Worm (Caenorhabditis elegans) whole organism, L3 larva: ENCODE results near the gene Y46G5A.15.

Experiments
- R02D3.7 ChIP-seq: fragments of 150-350 bp; optimal IDR thresholded peaks from 2 replicates; lab custom pipeline; 2014; ENCODE audit warnings: missing biosample characterization, missing genetic modification characterization
- ZK546.5 ChIP-seq: sonication (generic microtip); optimal IDR thresholded peaks from 2 replicates; lab custom pipeline; 2017; ENCODE audit warnings: missing biosample characterization, missing genetic modification characterization
- ama-1 ChIP-seq: fragments of 150-350 bp; optimal IDR thresholded peaks from 2 replicates; lab custom pipeline; 2018
- ceh-16 ChIP-seq: sonication (generic microtip); optimal IDR thresholded peaks from 2 replicates; lab custom pipeline; 2017; ENCODE audit warnings: missing biosample characterization, missing genetic modification characterization
- ceh-28 ChIP-seq: fragments of 150-350 bp; optimal IDR thresholded peaks from 2 replicates; lab custom pipeline; 2014; ENCODE audit warnings: missing biosample characterization, missing genetic modification reagents, missing genetic modification characterization
- ceh-82 ChIP-seq: fragments of 150-350 bp; optimal IDR thresholded peaks from 2 replicates; lab custom pipeline; 2014; ENCODE audit warnings: missing biosample characterization, missing genetic modification characterization
- ceh-9 ChIP-seq: sonication (generic microtip); optimal IDR thresholded peaks from 2 replicates; lab custom pipeline; 2018; ENCODE audit warnings: missing biosample characterization, missing genetic modification characterization
- daf-12 ChIP-seq: fragments of 150-350 bp; optimal IDR thresholded peaks from 2 replicates; lab custom pipeline; 2014; ENCODE audit warnings: missing biosample characterization, missing genetic modification reagents, missing genetic modification characterization
- egl-27 ChIP-seq: sonication (generic microtip); optimal IDR thresholded peaks from 4 replicates; lab custom pipeline; 2017; ENCODE audit warnings: missing biosample characterization, missing genetic modification reagents, missing genetic modification characterization
- elt-1 ChIP-seq: fragments of 150-350 bp; optimal IDR thresholded peaks from 2 replicates; lab custom pipeline; 2014; ENCODE audit warnings: missing biosample characterization, missing genetic modification characterization
- elt-2 ChIP-seq: sonication (generic microtip); optimal IDR thresholded peaks from 2 replicates; lab custom pipeline; 2016; ENCODE audit warnings: missing genetic modification reagents, mild to moderate bottlenecking, missing genetic modification characterization, missing compliant biosample characterization
- elt-3 ChIP-seq, 3 experiments: fragments of 150-350 bp in 1 of 3; sonication (generic microtip) in 2 of 3; optimal IDR thresholded peaks; 2 replicates in 2 of 3; 4 replicates in 1 of 3; lab custom pipeline; 2014 to 2017; ENCODE audit warnings: missing biosample characterization in 3 of 3, missing genetic modification characterization in 3 of 3
- eor-1 ChIP-seq, 2 experiments: fragments of 150-350 bp; optimal IDR thresholded peaks; 2 replicates each; lab custom pipeline; 2014 to 2018; ENCODE audit warnings: missing biosample characterization in 2 of 2, missing genetic modification characterization in 2 of 2
- fkh-10 ChIP-seq: sonication (generic microtip); optimal IDR thresholded peaks from 2 replicates; lab custom pipeline; 2017; ENCODE audit warnings: missing biosample characterization, missing genetic modification reagents, missing genetic modification characterization
- fos-1 ChIP-seq: fragments of 150-350 bp; optimal IDR thresholded peaks from 2 replicates; lab custom pipeline; 2014; ENCODE audit warnings: missing biosample characterization, missing genetic modification characterization
- hmg-11 ChIP-seq: sonication (generic microtip); optimal IDR thresholded peaks from 2 replicates; lab custom pipeline; 2016; ENCODE audit warnings: missing genetic modification characterization, missing compliant biosample characterization
- jun-1 ChIP-seq: fragments of 150-350 bp; optimal IDR thresholded peaks from 2 replicates; lab custom pipeline; 2014; ENCODE audit warnings: missing biosample characterization, missing genetic modification reagents, missing genetic modification characterization
- lin-15B ChIP-seq: fragments of 150-350 bp; optimal IDR thresholded peaks from 2 replicates; lab custom pipeline; 2014; ENCODE audit warnings: missing biosample characterization, missing genetic modification characterization
- lin-39 ChIP-seq: fragments of 150-350 bp; optimal IDR thresholded peaks from 2 replicates; lab custom pipeline; 2018; ENCODE audit warnings: missing biosample characterization, missing genetic modification reagents, missing genetic modification characterization
- lsy-12 ChIP-seq: sonication (generic microtip); optimal IDR thresholded peaks from 2 replicates; lab custom pipeline; 2016; ENCODE audit warnings: mild to moderate bottlenecking, missing genetic modification characterization, missing compliant biosample characterization
- mdl-1 ChIP-seq: fragments of 150-350 bp; optimal IDR thresholded peaks from 2 replicates; lab custom pipeline; 2014; ENCODE audit warnings: missing biosample characterization, missing genetic modification characterization
- mml-1 ChIP-seq: fragments of 150-350 bp; sonication (generic microtip); optimal IDR thresholded peaks from 3 replicates; lab custom pipeline; 2014; ENCODE audit warnings: missing biosample characterization, missing genetic modification characterization
- nfya-1 ChIP-seq: sonication (generic microtip); optimal IDR thresholded peaks from 2 replicates; lab custom pipeline; 2017; ENCODE audit warnings: missing genetic modification characterization, mild to moderate bottlenecking, missing compliant biosample characterization, antibody characterized with exemption, moderate library complexity; ENCODE audit not compliant: insufficient read depth
- nhr-11 ChIP-seq: fragments of 150-350 bp; optimal IDR thresholded peaks from 2 replicates; lab custom pipeline; 2014; ENCODE audit warnings: missing biosample characterization, missing genetic modification characterization
- nhr-12 ChIP-seq: fragments of 150-350 bp; optimal IDR thresholded peaks from 2 replicates; lab custom pipeline; 2014; ENCODE audit warnings: missing biosample characterization, missing genetic modification characterization
- nhr-23 ChIP-seq: fragments of 150-350 bp; optimal IDR thresholded peaks from 2 replicates; lab custom pipeline; 2014; ENCODE audit warnings: missing biosample characterization, missing genetic modification reagents, missing genetic modification characterization
- nhr-25 ChIP-seq: sonication (generic microtip); optimal IDR thresholded peaks from 2 replicates; lab custom pipeline; 2017; ENCODE audit warnings: missing biosample characterization, missing genetic modification characterization
- nhr-28 ChIP-seq: fragments of 150-350 bp; optimal IDR thresholded peaks from 2 replicates; lab custom pipeline; 2014; ENCODE audit warnings: missing biosample characterization, missing genetic modification characterization
- nhr-43 ChIP-seq: sonication (generic microtip); optimal IDR thresholded peaks from 2 replicates; lab custom pipeline; 2016; ENCODE audit warnings: mild to moderate bottlenecking, missing genetic modification characterization, missing compliant biosample characterization; ENCODE audit not compliant: poor library complexity, severe bottlenecking
- nhr-76 ChIP-seq: fragments of 150-350 bp; sonication (generic microtip); optimal IDR thresholded peaks from 5 replicates; lab custom pipeline; 2014; ENCODE audit warnings: missing biosample characterization, missing genetic modification characterization
- nhr-77 ChIP-seq: fragments of 150-350 bp; optimal IDR thresholded peaks from 2 replicates; lab custom pipeline; 2014; ENCODE audit warnings: missing biosample characterization, missing genetic modification characterization
- pha-4 ChIP-seq: fragments of 150-350 bp; optimal IDR thresholded peaks from 2 replicates; lab custom pipeline; 2014; ENCODE audit warnings: missing biosample characterization, missing genetic modification reagents, missing genetic modification characterization
- pqm-1 ChIP-seq: fragments of 150-350 bp; optimal IDR thresholded peaks from 2 replicates; lab custom pipeline; 2017; ENCODE audit warnings: missing biosample characterization, missing genetic modification characterization, inconsistent platforms
- sea-2 ChIP-seq: fragments of 150-350 bp; sonication (generic microtip); optimal IDR thresholded peaks from 4 replicates; lab custom pipeline; 2014; ENCODE audit warnings: missing biosample characterization, missing genetic modification reagents, missing genetic modification characterization
- skn-1 ChIP-seq: fragments of 150-350 bp; optimal IDR thresholded peaks from 2 replicates; lab custom pipeline; 2014; ENCODE audit warnings: missing biosample characterization, missing genetic modification characterization
- snpc-4 ChIP-seq: fragments of 150-350 bp; optimal IDR thresholded peaks from 2 replicates; lab custom pipeline; 2014; ENCODE audit warnings: missing biosample characterization, missing genetic modification characterization
- tbx-2 ChIP-seq: sonication (generic microtip); optimal IDR thresholded peaks from 2 replicates; lab custom pipeline; 2016; ENCODE audit warnings: mild to moderate bottlenecking, missing genetic modification characterization, missing compliant biosample characterization
- unc-39 ChIP-seq: sonication (generic microtip); optimal IDR thresholded peaks from 4 replicates; lab custom pipeline; 2017; ENCODE audit warnings: missing biosample characterization, missing genetic modification characterization
- unc-62 ChIP-seq: fragments of 150-350 bp; sonication (generic microtip); optimal IDR thresholded peaks from 4 replicates; lab custom pipeline; 2014; ENCODE audit warnings: missing biosample characterization, missing genetic modification reagents, missing genetic modification characterization
- ztf-11 ChIP-seq: fragments of 150-350 bp; optimal IDR thresholded peaks from 2 replicates; lab custom pipeline; 2014; ENCODE audit warnings: missing biosample characterization, missing genetic modification characterization
- ztf-4 ChIP-seq: fragments of 150-350 bp; optimal IDR thresholded peaks from 2 replicates; lab custom pipeline; 2014; ENCODE audit warnings: missing biosample characterization, missing genetic modification characterization

Gene Y46G5A.15

ce11 chrII:12799364-12799763 is 14.1 kb upstream of the Y46G5A.15 start:
- TF ChIP-seq skn-1 (tag; lab: Kevin White, UChicago) (no peak), nhr-23 (tag; lab: Kevin White, UChicago) (no peak), ceh-9 (tag; lab: Kevin White, UChicago) (no peak), nhr-77 (no peak), pha-4 (tag; lab: Kevin White, UChicago) (no peak), snpc-4 (tag; lab: Kevin White, UChicago) (no peak), nhr-11 (tag; lab: Kevin White, UChicago) (no peak), mdl-1 (tag; lab: Kevin White, UChicago) (no peak), unc-39 (tag; lab: Kevin White, UChicago) (no peak), elt-2 (no peak), ceh-16 (tag; lab: Kevin White, UChicago) (no peak), fkh-10 (GFP tag; lab: Kevin White, UChicago) (no peak), ztf-11 (no peak), ztf-4 (tag; lab: Kevin White, UChicago) (no peak), lin-15B (no peak), daf-12 (no peak), elt-3 (tag; optimal IDR thresholded peaks at IDR 0.05; lab: Kevin White, UChicago) (no peak), lin-39 (tag; lab: Kevin White, UChicago) (no peak), mml-1 (tag; lab: Kevin White, UChicago) (no peak), lsy-12 (no peak)

DNA sequence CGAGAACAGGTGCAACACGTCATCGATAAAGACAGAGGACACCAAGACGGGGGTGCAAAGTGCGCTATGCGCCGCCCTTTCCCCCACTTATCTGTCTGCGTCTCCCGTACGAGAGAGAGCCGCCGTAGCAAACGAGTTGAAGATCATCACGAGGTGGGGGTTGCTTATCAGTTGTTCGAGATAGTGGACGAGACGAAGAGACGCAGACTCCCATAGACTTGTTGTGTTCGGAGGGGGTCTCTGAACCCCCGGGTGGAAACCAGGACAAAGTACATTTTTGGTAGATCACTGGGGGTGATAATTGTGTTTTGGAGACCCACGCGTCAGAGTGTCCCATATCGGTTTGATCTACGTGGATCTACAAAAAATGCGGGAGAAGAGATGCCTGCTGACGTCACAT is 13.6 kb upstream of the Y46G5A.15 start:
- TF ChIP-seq ceh-9 (tag; lab: Kevin White, UChicago) (no peak), elt-2 (peak; percentile 95), lin-15B (peak; percentile 24), nhr-28 (tag; lab: Kevin White, UChicago) (peak; percentile 5), nhr-23 (tag; lab: Kevin White, UChicago) (peak; percentile 87), ZK546.5 (tag; lab: Kevin White, UChicago) (no peak), elt-1 (tag; lab: Kevin White, UChicago) (peak; percentile 68), nhr-12 (tag; lab: Kevin White, UChicago) (no peak), fos-1 (tag; lab: Kevin White, UChicago) (peak; percentile 14), sea-2 (GFP tag; lab: Kevin White, UChicago) (no peak), eor-1 (tag; optimal IDR thresholded peaks at IDR 0.05; lab: Kevin White, UChicago) (no peak), snpc-4 (tag; lab: Kevin White, UChicago) (peak; percentile 48), ztf-4 (tag; lab: Kevin White, UChicago) (peak; percentile 80), nhr-43 (tag; lab: Kevin White, UChicago) (peak; percentile 96), lin-39 (tag; lab: Kevin White, UChicago) (no peak), nhr-11 (tag; lab: Kevin White, UChicago) (peak; percentile 69), jun-1 (peak; percentile 87), R02D3.7 (tag; lab: Kevin White, UChicago) (peak; percentile 49), elt-3 (tag; optimal IDR thresholded peaks at IDR 0.05; lab: Kevin White, UChicago) (peak in 1 of 3 experiments; percentile 71), ama-1 (lab: Kevin White, UChicago) (no peak), lsy-12 (peak; percentile 71), nhr-25 (tag; lab: Kevin White, UChicago) (peak; percentile 87), nfya-1 (tag; lab: Kevin White, UChicago) (peak; percentile 90), unc-62 (no peak), nhr-76 (tag; lab: Kevin White, UChicago) (no peak), tbx-2 (peak; percentile 58), egl-27 (tag; lab: Kevin White, UChicago) (peak; percentile 58), ceh-82 (tag; lab: Kevin White, UChicago) (no peak), nhr-77 (peak; percentile 11), ceh-28 (peak; percentile 73), pqm-1 (peak; percentile 94), hmg-11 (tag; lab: Kevin White, UChicago) (peak; percentile 2), mdl-1 (tag; lab: Kevin White, UChicago) (peak; percentile 76), pha-4 (tag; lab: Kevin White, UChicago) (peak; percentile 82)
